Worm (Caenorhabditis elegans): Measurements from ENCODE around the gene fbxb-52.
"Not testable (repeated sequence)": the region's sequence is repeated elsewhere in the genome, so short reads cannot be mapped to it uniquely, and the experiment has no call there.

The fbxb-52 gene

ce11 chrII:1543182-1543581, 7.2 kb downstream of the fbxb-52 start, which contains the start of gene K05F6.4:
Gene K05F6.4 (plus strand): TSS chrII:1543482.
- not testable (repeated sequence) for TF ChIP-seq ceh-82 (tag; optimal IDR thresholded peaks at IDR 0.05); sea-2 (GFP tag; optimal IDR thresholded peaks at IDR 0.05); pqm-1 (tag; optimal IDR thresholded peaks at IDR 0.05)

ce11 chrII:1540628-1541027, 9.8 kb downstream of the fbxb-52 start, which contains the start of gene poml-4:
Gene poml-4 (plus strand): TSS chrII:1540928.
- not testable (repeated sequence) for TF ChIP-seq nhr-11 (tag; optimal IDR thresholded peaks at IDR 0.05); mdl-1 (tag; optimal IDR thresholded peaks at IDR 0.05); sea-2 (GFP tag; optimal IDR thresholded peaks at IDR 0.05)

DNA sequence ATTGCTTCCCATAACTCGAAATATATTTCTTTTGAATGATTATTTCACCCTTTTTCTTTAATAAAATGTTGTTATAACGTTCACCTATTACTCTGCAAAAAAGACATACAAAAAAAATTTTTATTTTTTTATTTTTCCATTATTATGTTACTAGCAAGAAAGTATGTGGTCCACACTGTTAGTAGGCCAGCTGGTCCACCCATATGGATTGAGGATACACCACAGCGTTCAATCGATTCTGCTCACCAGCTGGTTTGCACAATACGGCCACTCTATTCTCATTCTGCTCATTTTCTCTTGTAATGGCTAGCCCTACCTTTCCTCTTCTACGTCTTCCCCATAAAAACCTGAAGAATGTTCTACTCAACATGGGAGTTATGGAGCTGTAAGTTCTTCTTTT, 11.8 kb downstream of the fbxb-52 start, which contains the start of gene fbxb-44:
fbxb-44 (plus strand) TSS at position 301 of the 400 bp plus-strand sequence.
- TF ChIP-seq mml-1 (tag; optimal IDR thresholded peaks at IDR 0.05) (no peak), hmg-11 (tag; optimal IDR thresholded peaks at IDR 0.05) (no peak), skn-1 (tag; optimal IDR thresholded peaks at IDR 0.05) (no peak), tbx-2 (tag; optimal IDR thresholded peaks at IDR 0.05) (no peak), ZK546.5 (tag; optimal IDR thresholded peaks at IDR 0.05) (no peak), nhr-23 (tag; optimal IDR thresholded peaks at IDR 0.05) (no peak), nhr-11 (tag; optimal IDR thresholded peaks at IDR 0.05) (no peak), ceh-16 (tag; optimal IDR thresholded peaks at IDR 0.05) (no peak), unc-62 (GFP tag; optimal IDR thresholded peaks at IDR 0.05) (no peak), ceh-28 (tag; optimal IDR thresholded peaks at IDR 0.05) (no peak), egl-5 (tag; optimal IDR thresholded peaks at IDR 0.05) (no peak), nhr-77 (tag; optimal IDR thresholded peaks at IDR 0.05) (no peak), nhr-237 (tag; optimal IDR thresholded peaks at IDR 0.05) (no peak)

ce11 chrII:1537321-1537720, 13.1 kb downstream of the fbxb-52 start, which contains the start of gene fbxb-42:
Gene fbxb-42 (plus strand): TSS chrII:1537621.
- TF ChIP-seq fos-1 (tag; optimal IDR thresholded peaks at IDR 0.05) (no peak), ztf-4 (tag; optimal IDR thresholded peaks at IDR 0.05) (no peak), unc-39 (tag; optimal IDR thresholded peaks at IDR 0.05) (no peak), eor-1 (tag; optimal IDR thresholded peaks at IDR 0.05) (no peak), daf-12 (tag; optimal IDR thresholded peaks at IDR 0.05) (no peak), nhr-67 (tag; optimal IDR thresholded peaks at IDR 0.05) (no peak), ceh-16 (tag; optimal IDR thresholded peaks at IDR 0.05) (no peak), nhr-28 (tag; optimal IDR thresholded peaks at IDR 0.05) (no peak), hmg-11 (tag; optimal IDR thresholded peaks at IDR 0.05) (no peak), nhr-12 (tag; optimal IDR thresholded peaks at IDR 0.05) (no peak), lsy-12 (tag; optimal IDR thresholded peaks at IDR 0.05) (no peak)

DNA sequence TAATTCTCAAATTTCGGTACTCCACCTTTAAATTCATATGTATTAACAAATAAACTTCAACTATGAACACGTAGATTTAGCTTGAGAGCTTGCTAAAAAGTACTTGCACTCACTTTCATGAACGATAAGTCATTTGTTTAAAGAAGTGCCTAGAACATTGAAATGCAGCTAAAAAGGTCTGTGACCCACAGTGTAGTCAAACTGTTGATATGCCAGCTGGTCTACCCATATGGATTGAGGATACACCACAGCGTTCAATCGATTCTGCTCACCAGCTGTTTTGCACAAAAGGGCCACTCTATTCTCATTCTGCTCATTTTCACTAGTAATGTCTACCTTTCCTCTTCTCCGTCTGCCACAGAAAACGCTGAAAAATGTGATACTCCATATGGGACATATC, 14.5 kb downstream of the fbxb-52 start, which contains the start of gene fbxb-43:
fbxb-43 (plus strand) TSS at position 301 of the 400 bp plus-strand sequence.
- TF ChIP-seq pqm-1 (tag; optimal IDR thresholded peaks at IDR 0.05) (no peak), nhr-237 (tag; optimal IDR thresholded peaks at IDR 0.05) (no peak)

DNA sequence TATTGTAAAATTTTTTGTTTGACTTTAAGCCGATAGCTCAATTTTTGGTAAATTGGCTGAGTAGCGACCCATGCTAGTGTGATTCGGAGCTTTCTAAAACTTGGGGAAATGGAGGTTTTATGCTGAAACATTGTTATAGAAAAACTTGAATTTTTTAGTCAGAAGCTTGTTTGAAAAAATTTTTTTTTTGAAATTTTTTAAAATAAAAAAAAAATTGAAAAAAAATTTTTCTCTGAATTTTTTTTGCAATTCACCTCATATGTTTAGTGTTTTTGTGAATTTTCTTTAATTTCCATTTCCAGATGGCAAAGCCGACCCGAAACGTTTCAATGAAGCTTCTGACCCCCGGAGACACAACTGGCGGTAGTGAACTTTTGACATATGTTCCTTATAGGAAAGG, 21.3 kb downstream of the fbxb-52 start, which contains the start of gene Y51H7BR.4:
Y51H7BR.4 (plus strand) TSS at position 301 of the 400 bp plus-strand sequence.
- TF ChIP-seq ztf-4 (tag; optimal IDR thresholded peaks at IDR 0.05): no peak
- TF ChIP-seq lin-15B (tag; optimal IDR thresholded peaks at IDR 0.05): no peak
- TF ChIP-seq zag-1 (tag; optimal IDR thresholded peaks at IDR 0.05): no peak
- no peak for TF ChIP-seq tbx-2 (tag; optimal IDR thresholded peaks at IDR 0.05)
- no peak for TF ChIP-seq ceh-16 (tag; optimal IDR thresholded peaks at IDR 0.05)
- TF ChIP-seq ama-1 (optimal IDR thresholded peaks at IDR 0.05): no peak
- TF ChIP-seq nhr-77 (tag; optimal IDR thresholded peaks at IDR 0.05): no peak
- TF ChIP-seq unc-62 (GFP tag; optimal IDR thresholded peaks at IDR 0.05): no peak
- no peak for TF ChIP-seq ceh-28 (tag; optimal IDR thresholded peaks at IDR 0.05)
- no peak for TF ChIP-seq nhr-43 (tag; optimal IDR thresholded peaks at IDR 0.05; ENCODE audit: poor library complexity, severe bottlenecking)

DNA sequence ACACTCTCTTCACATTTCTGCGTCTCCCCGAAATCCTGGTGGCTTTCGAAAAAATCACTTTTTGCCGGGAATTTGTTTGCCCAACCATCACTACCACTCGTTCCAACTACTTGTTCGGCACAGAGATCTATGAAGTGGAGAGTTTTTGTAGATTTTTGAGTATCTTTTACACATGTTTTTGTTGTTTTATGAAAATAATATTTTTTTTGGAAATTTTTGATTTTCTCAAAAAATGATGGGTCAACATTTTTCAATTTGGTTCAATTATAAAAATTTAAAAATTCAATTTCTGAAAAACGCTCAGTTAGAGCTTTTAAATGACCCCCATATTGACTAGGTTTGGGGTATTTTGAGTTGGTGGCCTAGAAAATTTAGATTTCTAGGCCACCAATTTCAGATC, 24.9 kb downstream of the fbxb-52 start, which contains the start of gene Y51H7BR.7:
Y51H7BR.7 (minus strand) TSS at position 101 of the 400 bp plus-strand sequence.
- TF ChIP-seq jun-1 (tag; optimal IDR thresholded peaks at IDR 0.05): no peak
- peak; percentile 26 for TF ChIP-seq pha-4 (tag; optimal IDR thresholded peaks at IDR 0.05)
